Worm (Caenorhabditis elegans) whole organism, young adult: ENCODE data around the gene M163.21.

Source experiments
- B0336.3 ChIP-seq: fragments of 200-800 bp; sonication (Bioruptor generic); IDR thresholded peaks from 2 replicates; pipeline ENCODE4 v1.3.6; 2022; ENCODE audit warnings: missing genetic modification characterization, missing compliant biosample characterization
- F23B12.7 ChIP-seq: sonication (generic microtip); optimal IDR thresholded peaks from 2 replicates; lab custom pipeline; 2017; ENCODE audit warnings: missing genetic modification characterization, mild to moderate bottlenecking, missing compliant biosample characterization, antibody characterized with exemption, moderate library complexity; ENCODE audit not compliant: insufficient read depth
- F39B2.1 ChIP-seq: fragments of 200-800 bp; sonication (Bioruptor generic); IDR thresholded peaks from 2 replicates; pipeline ENCODE4 v1.3.6; 2022; ENCODE audit warnings: missing genetic modification reagents, missing genetic modification characterization, missing compliant biosample characterization
- F52B5.7 ChIP-seq: sonication (generic microtip); optimal IDR thresholded peaks from 2 replicates; lab custom pipeline; 2016; ENCODE audit warnings: mild to moderate bottlenecking, missing genetic modification characterization, missing compliant biosample characterization
- K11D2.4 ChIP-seq: fragments of 200-800 bp; sonication (Bioruptor generic); IDR thresholded peaks from 2 replicates; pipeline ENCODE4 v1.3.6; 2022; ENCODE audit warnings: missing genetic modification reagents, missing genetic modification characterization, missing compliant biosample characterization
- K12H6.12 ChIP-seq: fragments of 200-800 bp; sonication (Bioruptor generic); optimal IDR thresholded peaks from 2 replicates; lab custom pipeline; 2018; ENCODE audit warnings: mild to moderate bottlenecking, missing genetic modification characterization, missing compliant biosample characterization
- Y53F4B.3 ChIP-seq: fragments of 200-800 bp; sonication (Bioruptor generic); IDR thresholded peaks from 2 replicates; pipeline ENCODE4 v1.3.6; 2022; ENCODE audit warnings: missing genetic modification reagents, missing genetic modification characterization, missing compliant biosample characterization
- Y53G8AR.9 ChIP-seq: fragments of 200-800 bp; sonication (Bioruptor generic); conservative IDR thresholded peaks from 2 replicates; pipeline ENCODE4 v1.3.6; 2022; ENCODE audit warnings: missing genetic modification reagents, missing genetic modification characterization, missing compliant biosample characterization
- ZK185.1 ChIP-seq: sonication (generic microtip); optimal IDR thresholded peaks from 2 replicates; lab custom pipeline; 2016; ENCODE audit warnings: mild to moderate bottlenecking, missing genetic modification characterization, missing compliant biosample characterization; ENCODE audit not compliant: poor library complexity, severe bottlenecking
- ama-1 ChIP-seq, 3 experiments: fragments of 150-350 bp in 1 of 3; sonication (generic microtip) in 2 of 3; optimal IDR thresholded peaks; 2 replicates each; lab custom pipeline; 2014 to 2018; ENCODE audit warnings: missing biosample characterization in 2 of 3, missing genetic modification characterization in 2 of 3, missing genetic modification reagents in 2 of 3
- atf-7 ChIP-seq: sonication (generic microtip); optimal IDR thresholded peaks from 2 replicates; lab custom pipeline; 2017; ENCODE audit warnings: mild to moderate bottlenecking, missing genetic modification characterization, missing compliant biosample characterization
- athp-1 ChIP-seq: sonication (generic microtip); optimal IDR thresholded peaks from 2 replicates; lab custom pipeline; 2017; ENCODE audit warnings: mild to moderate bottlenecking, missing genetic modification characterization, missing compliant biosample characterization
- bed-2 ChIP-seq: fragments of 200-800 bp; sonication (Bioruptor generic); IDR thresholded peaks from 2 replicates; pipeline ENCODE4 v1.3.6; 2022; ENCODE audit warnings: missing genetic modification reagents, missing genetic modification characterization, missing compliant biosample characterization
- cebp-2 ChIP-seq: fragments of 200-800 bp; sonication (Bioruptor generic); IDR thresholded peaks from 2 replicates; pipeline ENCODE4 v1.3.6; 2022; ENCODE audit warnings: missing genetic modification characterization, missing compliant biosample characterization
- ceh-27 ChIP-seq: fragments of 200-800 bp; sonication (Bioruptor generic); optimal IDR thresholded peaks from 2 replicates; lab custom pipeline; 2018; ENCODE audit warnings: mild to moderate bottlenecking, missing genetic modification characterization, moderate library complexity, missing compliant biosample characterization
- ceh-58 ChIP-seq: fragments of 200-800 bp; sonication (Bioruptor generic); IDR thresholded peaks from 2 replicates; pipeline ENCODE4 v1.3.6; 2022; ENCODE audit warnings: missing genetic modification characterization, missing compliant biosample characterization
- chd-7 ChIP-seq: sonication (generic microtip); optimal IDR thresholded peaks from 2 replicates; lab custom pipeline; 2016; ENCODE audit warnings: mild to moderate bottlenecking, missing genetic modification characterization, moderate library complexity, missing compliant biosample characterization
- die-1 ChIP-seq: sonication (generic microtip); optimal IDR thresholded peaks from 2 replicates; lab custom pipeline; 2016; ENCODE audit warnings: missing genotype, mild to moderate bottlenecking, missing genetic modification characterization, missing compliant biosample characterization
- dox-1 ChIP-seq: fragments of 200-800 bp; sonication (Bioruptor generic); IDR thresholded peaks from 2 replicates; pipeline ENCODE4 v1.3.6; 2022; ENCODE audit warnings: missing genetic modification reagents, missing genetic modification characterization, missing compliant biosample characterization
- dpl-1 ChIP-seq: fragments of 150-350 bp; optimal IDR thresholded peaks from 2 replicates; lab custom pipeline; 2014; ENCODE audit warnings: missing biosample characterization, missing genetic modification reagents, missing genetic modification characterization
- efl-1 ChIP-seq: fragments of 150-350 bp; optimal IDR thresholded peaks from 2 replicates; lab custom pipeline; 2014; ENCODE audit warnings: missing biosample characterization, missing genetic modification reagents, missing genetic modification characterization
- egl-18 ChIP-seq: fragments of 200-800 bp; sonication (Bioruptor generic); IDR thresholded peaks from 2 replicates; pipeline ENCODE4 v1.3.6; 2022; ENCODE audit warnings: missing genetic modification reagents, missing genetic modification characterization, missing compliant biosample characterization
- egrh-3 ChIP-seq: fragments of 200-800 bp; sonication (Bioruptor generic); IDR thresholded peaks from 2 replicates; pipeline ENCODE4 v1.3.6; 2022; ENCODE audit warnings: missing genetic modification reagents, missing genetic modification characterization, missing compliant biosample characterization
- hlh-12 ChIP-seq: sonication (generic microtip); optimal IDR thresholded peaks from 2 replicates; lab custom pipeline; 2016; ENCODE audit warnings: missing genetic modification characterization, missing compliant biosample characterization
- hlh-26 ChIP-seq: fragments of 200-800 bp; sonication (Bioruptor generic); conservative IDR thresholded peaks from 2 replicates; pipeline ENCODE4 v1.3.6; 2022; ENCODE audit warnings: missing genetic modification reagents, missing genetic modification characterization, missing compliant biosample characterization
- hmg-1.2 ChIP-seq: fragments of 200-800 bp; sonication (Bioruptor generic); IDR thresholded peaks from 2 replicates; pipeline ENCODE4 v1.3.6; 2022; ENCODE audit warnings: missing genetic modification reagents, missing genetic modification characterization, missing compliant biosample characterization
- hmg-20 ChIP-seq: fragments of 200-800 bp; sonication (Bioruptor generic); IDR thresholded peaks from 2 replicates; pipeline ENCODE4 v1.3.6; 2022; ENCODE audit warnings: missing genetic modification reagents, missing genetic modification characterization, missing compliant biosample characterization
- let-526 ChIP-seq: fragments of 200-800 bp; sonication (Bioruptor generic); IDR thresholded peaks from 2 replicates; pipeline ENCODE4 v1.3.6; 2022; ENCODE audit warnings: missing genetic modification reagents, missing genetic modification characterization, missing compliant biosample characterization
- let-607 ChIP-seq, 2 experiments: fragments of 200-800 bp in 1 of 2; sonication (Bioruptor generic) in 1 of 2; sonication (generic microtip) in 1 of 2; optimal IDR thresholded peaks; 2 replicates each; lab custom pipeline; 2016 to 2018; ENCODE audit warnings: mild to moderate bottlenecking in 2 of 2, missing compliant biosample characterization in 2 of 2, missing genetic modification characterization in 2 of 2, moderate library complexity in 2 of 2, missing genotype in 1 of 2
- lin-26 ChIP-seq: fragments of 200-800 bp; sonication (Bioruptor generic); IDR thresholded peaks from 2 replicates; pipeline ENCODE4 v1.3.6; 2022; ENCODE audit warnings: missing genetic modification reagents, missing genetic modification characterization, missing compliant biosample characterization
- lin-40 ChIP-seq: sonication (generic microtip); optimal IDR thresholded peaks from 2 replicates; lab custom pipeline; 2016; ENCODE audit warnings: missing genetic modification characterization, mild to moderate bottlenecking, missing compliant biosample characterization, missing genotype, missing genetic modification reagents
- mcd-1 ChIP-seq: fragments of 200-800 bp; sonication (Bioruptor generic); IDR thresholded peaks from 2 replicates; pipeline ENCODE4 v1.3.6; 2022; ENCODE audit warnings: missing genetic modification reagents, missing genetic modification characterization, missing compliant biosample characterization
- mel-28 ChIP-seq: sonication (generic microtip); optimal IDR thresholded peaks from 2 replicates; lab custom pipeline; 2016; ENCODE audit warnings: borderline replicate concordance, mild to moderate bottlenecking, missing genetic modification characterization, missing compliant biosample characterization
- nfyb-1 ChIP-seq: fragments of 200-800 bp; sonication (Bioruptor generic); IDR thresholded peaks from 2 replicates; pipeline ENCODE4 v1.3.6; 2022; ENCODE audit warnings: missing genetic modification reagents, missing genetic modification characterization, missing compliant biosample characterization
- nhr-80 ChIP-seq: sonication (generic microtip); optimal IDR thresholded peaks from 2 replicates; lab custom pipeline; 2016; ENCODE audit warnings: missing genetic modification characterization, missing compliant biosample characterization
- nhr-90 ChIP-seq: sonication (generic microtip); optimal IDR thresholded peaks from 2 replicates; lab custom pipeline; 2016; ENCODE audit warnings: missing genotype, mild to moderate bottlenecking, missing genetic modification characterization, missing compliant biosample characterization
- pbrm-1 ChIP-seq: fragments of 200-800 bp; sonication (Bioruptor generic); IDR thresholded peaks from 2 replicates; pipeline ENCODE4 v1.3.6; 2022; ENCODE audit warnings: missing genetic modification reagents, missing genetic modification characterization, missing compliant biosample characterization
- snpc-4 ChIP-seq, 5 experiments: fragments of 150-350 bp in 1 of 5; sonication (generic microtip) in 4 of 5; optimal IDR thresholded peaks; 2 replicates each; lab custom pipeline; 2014 to 2018; ENCODE audit warnings: missing genetic modification characterization in 5 of 5, missing biosample characterization in 3 of 5, antibody characterized with exemption in 2 of 5, mild to moderate bottlenecking in 2 of 5, missing compliant biosample characterization in 2 of 5, missing genotype in 2 of 5, moderate library complexity in 2 of 5, missing genetic modification reagents in 1 of 5
- tbp1 ChIP-seq: fragments of 200-800 bp; sonication (Bioruptor generic); optimal IDR thresholded peaks from 2 replicates; lab custom pipeline; 2018; ENCODE audit warnings: mild to moderate bottlenecking, missing genetic modification characterization, missing compliant biosample characterization
- tbx-9 ChIP-seq: sonication (generic microtip); optimal IDR thresholded peaks from 2 replicates; lab custom pipeline; 2016; ENCODE audit warnings: borderline replicate concordance, missing genetic modification characterization, inconsistent platforms, missing compliant biosample characterization
- unc-130 ChIP-seq: sonication (generic microtip); optimal IDR thresholded peaks from 2 replicates; lab custom pipeline; 2016; ENCODE audit warnings: missing genetic modification reagents, missing genetic modification characterization, missing compliant biosample characterization
- unc-62 ChIP-seq: fragments of 150-350 bp; optimal IDR thresholded peaks from 2 replicates; lab custom pipeline; 2014; ENCODE audit warnings: missing biosample characterization, missing genetic modification reagents, missing genetic modification characterization
- ztf-18 ChIP-seq: sonication (generic microtip); optimal IDR thresholded peaks from 2 replicates; lab custom pipeline; 2016; ENCODE audit warnings: missing genotype, mild to moderate bottlenecking, missing genetic modification characterization, missing compliant biosample characterization
- ztf-22 ChIP-seq: fragments of 200-800 bp; sonication (Bioruptor generic); optimal IDR thresholded peaks from 2 replicates; lab custom pipeline; 2018; ENCODE audit warnings: mild to moderate bottlenecking, missing genetic modification characterization, moderate library complexity, missing compliant biosample characterization
- ztf-6 ChIP-seq: fragments of 200-800 bp; sonication (Bioruptor generic); IDR thresholded peaks from 2 replicates; pipeline ENCODE4 v1.3.6; 2022; ENCODE audit warnings: missing genetic modification reagents, missing genetic modification characterization, missing compliant biosample characterization

Gene M163.21

ce11 chrX:14487832-14488231 lies 21.2 kb downstream of the M163.21 start:
- TF ChIP-seq hlh-12 (tag; lab: Kevin White, UChicago) (no peak), K11D2.4 (no peak), hlh-26 (GFP tag; lab: Robert Waterston, UW) (no peak), egrh-3 (no peak), ceh-58 (GFP tag; lab: Robert Waterston, UW) (no peak), hmg-20 (GFP tag; lab: Robert Waterston, UW) (no peak), die-1 (tag; lab: Kevin White, UChicago) (no peak), lin-26 (GFP tag; lab: Robert Waterston, UW) (no peak), Y53G8AR.9 (GFP tag; lab: Robert Waterston, UW) (no peak), ztf-22 (GFP tag; lab: Kevin White, UChicago) (no peak), efl-1 (no peak)

ce11 chrX:14489945-14490344 lies 23.3 kb downstream of the M163.21 start, which contains the start of gene his-24:
his-24 (plus strand) TSS chrX:14490094.
- TF ChIP-seq B0336.3 (GFP tag; lab: Robert Waterston, UW) (no peak), athp-1 (tag; lab: Kevin White, UChicago) (no peak), tbp1 (GFP tag; lab: Kevin White, UChicago) (peak; percentile 67), let-607 (tag; optimal IDR thresholded peaks at IDR 0.05; lab: Kevin White, UChicago) (no peak), ztf-18 (peak; percentile 17), Y53F4B.3 (GFP tag; lab: Robert Waterston, UW) (no peak), unc-62 (GFP tag; lab: Kevin White, UChicago) (no peak), tbx-9 (no peak), chd-7 (peak; percentile 16), K11D2.4 (peak; percentile 62), ceh-27 (peak; percentile 77), cebp-2 (GFP tag; lab: Robert Waterston, UW) (no peak), bed-2 (GFP tag; lab: Robert Waterston, UW) (no peak), ztf-6 (GFP tag; lab: Robert Waterston, UW) (0 out of 2 replicates have a peak, but pooled peaks have one; percentile 43), atf-7 (tag; lab: Kevin White, UChicago) (peak; percentile 13), lin-26 (GFP tag; lab: Robert Waterston, UW) (0 out of 2 replicates have a peak, but pooled peaks have one; percentile 8), hlh-12 (tag; lab: Kevin White, UChicago) (no peak), F39B2.1 (peak; percentile 99), egl-18 (peak; percentile 5; the same call in 1 of the 2 replicates), F23B12.7 (tag; lab: Kevin White, UChicago) (peak; percentile 36), ama-1 (optimal IDR thresholded peaks at IDR 0.05; lab: Kevin White, UChicago) (peak; percentile 24), ama-1 (GFP tag; optimal IDR thresholded peaks at IDR 0.05; lab: Kevin White, UChicago) (no peak), die-1 (tag; lab: Kevin White, UChicago) (no peak), dpl-1 (no peak), nhr-80 (peak; percentile 37), lin-40 (tag; lab: Kevin White, UChicago) (peak; percentile 78), hlh-26 (GFP tag; lab: Robert Waterston, UW) (no peak), hmg-1.2 (GFP tag; lab: Robert Waterston, UW) (peak; percentile 35; the same call in 1 of the 2 replicates), nfyb-1 (GFP tag; lab: Robert Waterston, UW) (peak; percentile 55; the same call in 1 of the 2 replicates), mcd-1 (GFP tag; lab: Robert Waterston, UW) (peak; percentile 44; the same call in 1 of the 2 replicates), let-526 (GFP tag; lab: Robert Waterston, UW) (0 out of 2 replicates have a peak, but pooled peaks have one; percentile 11), K12H6.12 (tag; lab: Kevin White, UChicago) (peak; percentile 64), pbrm-1 (GFP tag; lab: Robert Waterston, UW) (peak; percentile 97), mel-28 (tag; lab: Kevin White, UChicago) (no peak), nhr-90 (tag; lab: Kevin White, UChicago) (no peak), snpc-4 (GFP tag; optimal IDR thresholded peaks at IDR 0.05; lab: Kevin White, UChicago) (no peak), snpc-4 (tag; optimal IDR thresholded peaks at IDR 0.05; lab: Kevin White, UChicago) (peak in 2 of 4 experiments; percentile 5 to 58), F52B5.7 (tag; lab: Kevin White, UChicago) (no peak), dox-1 (GFP tag; lab: Robert Waterston, UW) (peak; percentile 71), ZK185.1 (no peak), unc-130 (GFP tag; lab: Kevin White, UChicago) (no peak), ceh-58 (GFP tag; lab: Robert Waterston, UW) (no peak)
